Worm (Caenorhabditis elegans): ENCODE data around the gene plpr-1.

Gene plpr-1

ce11 chrII:11181250-11181704, 40.8 kb upstream of the plpr-1 start, which contains the start of gene bigr-1:
bigr-1 (plus strand) TSS chrII:11181654.
- TF ChIP-seq lsy-12 (tag; optimal IDR thresholded peaks at IDR 0.05) (no peak), pqm-1 (tag; optimal IDR thresholded peaks at IDR 0.05) (peak; percentile 73), fkh-2 (tag; optimal IDR thresholded peaks at IDR 0.05) (no peak), nhr-43 (tag; optimal IDR thresholded peaks at IDR 0.05; ENCODE audit: poor library complexity, severe bottlenecking) (peak; percentile 46), pha-4 (tag; optimal IDR thresholded peaks at IDR 0.05) (no peak), ztf-4 (tag; optimal IDR thresholded peaks at IDR 0.05) (no peak), nhr-28 (tag; optimal IDR thresholded peaks at IDR 0.05) (no peak), ceh-16 (tag; optimal IDR thresholded peaks at IDR 0.05) (no peak), nhr-67 (tag; optimal IDR thresholded peaks at IDR 0.05) (no peak), nfya-1 (tag; optimal IDR thresholded peaks at IDR 0.05; ENCODE audit: insufficient read depth) (peak; percentile 30), ama-1 (optimal IDR thresholded peaks at IDR 0.05) (no peak), egl-27 (tag; optimal IDR thresholded peaks at IDR 0.05) (no peak), elt-3 (tag; optimal IDR thresholded peaks at IDR 0.05) (no peak), fkh-10 (GFP tag; optimal IDR thresholded peaks at IDR 0.05) (no peak), nhr-237 (tag; optimal IDR thresholded peaks at IDR 0.05) (no peak), elt-1 (tag; optimal IDR thresholded peaks at IDR 0.05) (no peak), lin-15B (tag; optimal IDR thresholded peaks at IDR 0.05) (no peak), elt-2 (tag; optimal IDR thresholded peaks at IDR 0.05) (peak; percentile 61)

ce11 chrII:11184757-11185341, 37.3 kb upstream of the plpr-1 start, which contains the start of gene lir-3:
lir-3 (minus strand) TSS chrII:11184807.
- TF ChIP-seq pqm-1 (tag; optimal IDR thresholded peaks at IDR 0.05) (no peak), snpc-4 (tag; optimal IDR thresholded peaks at IDR 0.05) (peak; percentile 21), skn-1 (tag; optimal IDR thresholded peaks at IDR 0.05) (no peak), nhr-77 (tag; optimal IDR thresholded peaks at IDR 0.05) (no peak), fos-1 (tag; optimal IDR thresholded peaks at IDR 0.05) (no peak), elt-1 (tag; optimal IDR thresholded peaks at IDR 0.05) (no peak), mml-1 (tag; optimal IDR thresholded peaks at IDR 0.05) (no peak), unc-39 (tag; optimal IDR thresholded peaks at IDR 0.05) (no peak), lin-15B (tag; optimal IDR thresholded peaks at IDR 0.05) (peak; percentile 46), nhr-25 (tag; optimal IDR thresholded peaks at IDR 0.05) (no peak), lsy-12 (tag; optimal IDR thresholded peaks at IDR 0.05) (no peak), hmg-11 (tag; optimal IDR thresholded peaks at IDR 0.05) (peak; percentile 80), nfya-1 (tag; optimal IDR thresholded peaks at IDR 0.05; ENCODE audit: insufficient read depth) (peak; percentile 69), ztf-11 (tag; optimal IDR thresholded peaks at IDR 0.05) (no peak), ceh-28 (tag; optimal IDR thresholded peaks at IDR 0.05) (peak; percentile 30), aly-2 (tag; optimal IDR thresholded peaks at IDR 0.05) (no peak), elt-2 (tag; optimal IDR thresholded peaks at IDR 0.05) (peak; percentile 10), egl-5 (tag; optimal IDR thresholded peaks at IDR 0.05) (peak; percentile 68)

DNA sequence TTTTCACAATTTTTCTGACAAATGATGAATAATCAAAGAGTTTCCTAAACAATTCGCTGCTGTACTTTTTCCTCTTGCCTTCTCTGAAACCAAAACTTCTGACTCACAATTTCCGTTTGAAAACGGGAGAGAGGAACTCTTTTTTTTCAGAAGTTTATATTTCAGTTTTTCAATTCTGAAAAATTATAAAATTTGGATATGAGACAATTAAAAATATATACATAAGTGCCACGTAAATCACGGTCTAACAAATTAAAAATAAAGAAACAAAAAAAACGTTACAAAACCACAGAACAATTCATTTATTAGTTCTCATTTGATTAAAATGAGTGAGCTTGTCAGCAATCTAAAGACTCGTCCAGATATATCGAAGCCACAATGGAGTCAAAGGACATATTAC, 36.4 kb upstream of the plpr-1 start, which contains the start of gene sfxn-1.2:
TSS of gene sfxn-1.2 (plus strand) at position 301 of the 400 bp plus-strand sequence.
- TF ChIP-seq snpc-4 (tag; optimal IDR thresholded peaks at IDR 0.05) (no peak), nhr-28 (tag; optimal IDR thresholded peaks at IDR 0.05) (no peak), unc-62 (GFP tag; optimal IDR thresholded peaks at IDR 0.05) (no peak), nhr-25 (tag; optimal IDR thresholded peaks at IDR 0.05) (no peak), elt-3 (tag; optimal IDR thresholded peaks at IDR 0.05) (no peak), ztf-4 (tag; optimal IDR thresholded peaks at IDR 0.05) (no peak), nhr-237 (tag; optimal IDR thresholded peaks at IDR 0.05) (no peak), egl-27 (tag; optimal IDR thresholded peaks at IDR 0.05) (no peak), nhr-76 (tag; optimal IDR thresholded peaks at IDR 0.05) (no peak), nfya-1 (tag; optimal IDR thresholded peaks at IDR 0.05; ENCODE audit: insufficient read depth) (no peak), R02D3.7 (tag; optimal IDR thresholded peaks at IDR 0.05) (no peak), mdl-1 (tag; optimal IDR thresholded peaks at IDR 0.05) (no peak), egl-5 (tag; optimal IDR thresholded peaks at IDR 0.05) (no peak), nhr-23 (tag; optimal IDR thresholded peaks at IDR 0.05) (no peak), pqm-1 (tag; optimal IDR thresholded peaks at IDR 0.05) (no peak), nhr-43 (tag; optimal IDR thresholded peaks at IDR 0.05; ENCODE audit: poor library complexity, severe bottlenecking) (no peak), pha-4 (tag; optimal IDR thresholded peaks at IDR 0.05) (no peak), lin-15B (tag; optimal IDR thresholded peaks at IDR 0.05) (no peak), sea-2 (GFP tag; optimal IDR thresholded peaks at IDR 0.05) (no peak), lin-39 (tag; optimal IDR thresholded peaks at IDR 0.05) (no peak)
